Worm (Caenorhabditis elegans) whole organism, young adult: ENCODE measurements around the gene K08D9.4.

ENCODE experiments used
- F39B2.1 ChIP-seq: fragments of 200-800 bp; sonication (Bioruptor generic); IDR thresholded peaks from 2 replicates; pipeline ENCODE4 v1.3.6; 2022; ENCODE audit warnings: missing genetic modification reagents, missing genetic modification characterization, missing compliant biosample characterization
- ama-1 ChIP-seq, 3 experiments: fragments of 150-350 bp in 1 of 3; sonication (generic microtip) in 2 of 3; optimal IDR thresholded peaks; 2 replicates each; lab custom pipeline; 2014 to 2018; ENCODE audit warnings: missing biosample characterization in 2 of 3, missing genetic modification characterization in 2 of 3, missing genetic modification reagents in 2 of 3
- ceh-100 ChIP-seq: fragments of 200-800 bp; sonication (Bioruptor generic); IDR thresholded peaks from 2 replicates; pipeline ENCODE4 v1.3.6; 2022; ENCODE audit warnings: missing genetic modification reagents, missing genetic modification characterization, missing compliant biosample characterization
- dpl-1 ChIP-seq: fragments of 150-350 bp; optimal IDR thresholded peaks from 2 replicates; lab custom pipeline; 2014; ENCODE audit warnings: missing biosample characterization, missing genetic modification reagents, missing genetic modification characterization
- lir-1 ChIP-seq: fragments of 200-800 bp; sonication (Bioruptor generic); conservative IDR thresholded peaks from 2 replicates; pipeline ENCODE4 v1.3.6; 2022; ENCODE audit warnings: missing genetic modification reagents, missing genetic modification characterization, missing compliant biosample characterization
- nfya-2 ChIP-seq: fragments of 200-800 bp; sonication (Bioruptor generic); IDR thresholded peaks from 2 replicates; pipeline ENCODE4 v1.3.6; 2022; ENCODE audit warnings: missing genetic modification reagents, missing genetic modification characterization, missing compliant biosample characterization
- nfyb-1 ChIP-seq: fragments of 200-800 bp; sonication (Bioruptor generic); IDR thresholded peaks from 2 replicates; pipeline ENCODE4 v1.3.6; 2022; ENCODE audit warnings: missing genetic modification reagents, missing genetic modification characterization, missing compliant biosample characterization
- nhr-179 ChIP-seq: sonication (generic microtip); optimal IDR thresholded peaks from 2 replicates; lab custom pipeline; 2016; ENCODE audit warnings: mild to moderate bottlenecking, missing genetic modification characterization, missing compliant biosample characterization
- pha-4 ChIP-seq: fragments of 150-350 bp; sonication (generic microtip); optimal IDR thresholded peaks from 2 replicates; lab custom pipeline; 2014; ENCODE audit warnings: missing biosample characterization, missing genetic modification reagents, missing genetic modification characterization
- rpc-1 ChIP-seq, 2 experiments: fragments of 150-350 bp in 1 of 2; sonication (generic microtip) in 1 of 2; optimal IDR thresholded peaks; 2 replicates each; lab custom pipeline; 2014 to 2018; ENCODE audit warnings: missing biosample characterization in 1 of 2, missing genetic modification characterization in 1 of 2, missing genetic modification reagents in 1 of 2, missing genotype in 1 of 2
- unc-62 ChIP-seq: fragments of 150-350 bp; optimal IDR thresholded peaks from 2 replicates; lab custom pipeline; 2014; ENCODE audit warnings: missing biosample characterization, missing genetic modification reagents, missing genetic modification characterization
- ztf-18 ChIP-seq: sonication (generic microtip); optimal IDR thresholded peaks from 2 replicates; lab custom pipeline; 2016; ENCODE audit warnings: missing genotype, mild to moderate bottlenecking, missing genetic modification characterization, missing compliant biosample characterization

ce11 chrV:3185855-3186254 lies 14.4 kb downstream of the K08D9.4 start:
- TF ChIP-seq lir-1 (no peak), ceh-100 (GFP tag; lab: Robert Waterston, UW) (no peak), ztf-18 (no peak), ama-1 (optimal IDR thresholded peaks at IDR 0.05; lab: Kevin White, UChicago) (no peak), ama-1 (GFP tag; optimal IDR thresholded peaks at IDR 0.05; lab: Kevin White, UChicago) (no peak), F39B2.1 (no peak), nfya-2 (no peak), pha-4 (tag; lab: Kevin White, UChicago) (no peak), nhr-179 (tag; lab: Kevin White, UChicago) (no peak), unc-62 (GFP tag; lab: Kevin White, UChicago) (no peak), dpl-1 (GFP tag; lab: Kevin White, UChicago) (no peak), nfyb-1 (no peak), rpc-1 (optimal IDR thresholded peaks at IDR 0.05; lab: Kevin White, UChicago) (no peak), rpc-1 (tag; optimal IDR thresholded peaks at IDR 0.05; lab: Kevin White, UChicago) (no peak)
